Fruit fly (Drosophila melanogaster) whole organism, embryonic: ENCODE results near the gene Osi21.

ENCODE experiments used
- Abd-B ChIP-seq: fragments of 200-800 bp; sonication (Bioruptor generic); optimal IDR thresholded peaks from 2 replicates; lab custom pipeline; 2018; ENCODE audit warnings: missing biosample characterization, mild to moderate bottlenecking, missing genetic modification characterization, moderate library complexity
- Aef1 ChIP-seq: fragments of 200-800 bp; sonication (Bioruptor generic); IDR thresholded peaks from 3 replicates; pipeline ENCODE4 v1.3.6; 2022; ENCODE audit warnings: missing biosample characterization, missing genetic modification characterization
- Atf3 ChIP-seq: fragments of 200-800 bp; sonication (Bioruptor generic); optimal IDR thresholded peaks from 3 replicates; lab custom pipeline; 2016; ENCODE audit warnings: missing biosample characterization, missing genetic modification characterization
- Bgb ChIP-seq: fragments of 200-800 bp; sonication (Bioruptor generic); IDR thresholded peaks from 2 replicates; pipeline ENCODE4 v1.3.6; 2022; ENCODE audit warnings: missing biosample characterization, missing genetic modification characterization; ENCODE audit not compliant: partially characterized antibody
- Bteb2 ChIP-seq: fragments of 200-800 bp; sonication (Bioruptor generic); optimal IDR thresholded peaks from 2 replicates; lab custom pipeline; 2016; ENCODE audit warnings: missing biosample characterization, missing genetic modification characterization
- CG12659 ChIP-seq: fragments of 200-800 bp; sonication (Bioruptor generic); optimal IDR thresholded peaks from 3 replicates; lab custom pipeline; 2017; ENCODE audit warnings: mild to moderate bottlenecking, missing biosample characterization, missing genetic modification reagents, missing genetic modification characterization
- CG14667 ChIP-seq: fragments of 200-800 bp; sonication (Bioruptor generic); IDR thresholded peaks from 2 replicates; pipeline ENCODE4 v1.3.6; 2022; ENCODE audit warnings: missing biosample characterization, missing genetic modification characterization
- CG1529 ChIP-seq: fragments of 200-800 bp; sonication (Bioruptor generic); optimal IDR thresholded peaks from 3 replicates; lab custom pipeline; 2018; ENCODE audit warnings: missing biosample characterization, missing genetic modification characterization
- CG17328 ChIP-seq: fragments of 200-800 bp; sonication (Bioruptor generic); IDR thresholded peaks from 2 replicates; pipeline ENCODE4 v1.3.6; 2022; ENCODE audit warnings: missing biosample characterization, missing genetic modification characterization
- CG17912 ChIP-seq: fragments of 200-800 bp; sonication (Bioruptor generic); optimal IDR thresholded peaks from 2 replicates; lab custom pipeline; 2018; ENCODE audit warnings: missing biosample characterization, mild to moderate bottlenecking, missing genetic modification characterization
- CG18599 ChIP-seq: fragments of 200-800 bp; sonication (Bioruptor generic); optimal IDR thresholded peaks from 3 replicates; lab custom pipeline; 2017; ENCODE audit warnings: missing biosample characterization, missing genetic modification characterization, mild to moderate bottlenecking, moderate library complexity, missing genetic modification reagents
- CG2116 ChIP-seq: fragments of 200-800 bp; sonication (Bioruptor generic); optimal IDR thresholded peaks from 3 replicates; lab custom pipeline; 2018; ENCODE audit warnings: missing biosample characterization, mild to moderate bottlenecking, missing genetic modification characterization
- CG3995 ChIP-seq: fragments of 200-800 bp; sonication (Bioruptor generic); optimal IDR thresholded peaks from 3 replicates; lab custom pipeline; 2016; ENCODE audit warnings: missing biosample characterization, missing genetic modification characterization
- CG4820 ChIP-seq: fragments of 200-800 bp; sonication (Bioruptor generic); optimal IDR thresholded peaks from 3 replicates; lab custom pipeline; 2016; ENCODE audit warnings: missing biosample characterization, missing genetic modification characterization
- CG4854 ChIP-seq: fragments of 200-800 bp; sonication (Bioruptor generic); optimal IDR thresholded peaks from 2 replicates; lab custom pipeline; 2016; ENCODE audit warnings: missing biosample characterization, missing genetic modification characterization, inconsistent platforms
- CG6272 ChIP-seq: fragments of 200-800 bp; sonication (Bioruptor generic); IDR thresholded peaks from 2 replicates; pipeline ENCODE4 v1.3.6; 2022; ENCODE audit warnings: missing biosample characterization, missing genetic modification characterization
- CG6791 ChIP-seq: fragments of 200-800 bp; sonication (Bioruptor generic); IDR thresholded peaks from 3 replicates; pipeline ENCODE4 v1.3.6; 2022; ENCODE audit warnings: missing biosample characterization, missing genetic modification characterization; ENCODE audit not compliant: partially characterized antibody
- CG7357 ChIP-seq: fragments of 200-800 bp; sonication (Bioruptor generic); IDR thresholded peaks from 3 replicates; pipeline ENCODE4 v1.3.6; 2022; ENCODE audit warnings: missing biosample characterization, missing genetic modification characterization
- CG7745 ChIP-seq: fragments of 200-800 bp; sonication (Bioruptor generic); optimal IDR thresholded peaks from 2 replicates; lab custom pipeline; 2018; ENCODE audit warnings: missing biosample characterization, mild to moderate bottlenecking, missing genetic modification characterization, moderate library complexity
- CG8290 ChIP-seq, 3 experiments: fragments of 200-800 bp; sonication (Bioruptor generic); optimal IDR thresholded peaks; 2 replicates each; lab custom pipeline; 2016 to 2019; ENCODE audit warnings: missing biosample characterization in 3 of 3, missing genetic modification characterization in 3 of 3, mild to moderate bottlenecking in 2 of 3, moderate library complexity in 1 of 3
- CHES-1-like ChIP-seq: fragments of 200-800 bp; sonication (Bioruptor generic); optimal IDR thresholded peaks from 2 replicates; lab custom pipeline; 2016; ENCODE audit warnings: missing biosample characterization, missing genetic modification characterization
- ERR ChIP-seq: fragments of 200-800 bp; sonication (Bioruptor generic); optimal IDR thresholded peaks from 2 replicates; lab custom pipeline; 2016; ENCODE audit warnings: missing biosample characterization, missing genetic modification characterization
- H2.0 ChIP-seq: fragments of 200-800 bp; sonication (Bioruptor generic); IDR thresholded peaks from 2 replicates; pipeline ENCODE4 v1.3.6; 2022; ENCODE audit warnings: missing biosample characterization, missing genetic modification characterization
- HmgD ChIP-seq: fragments of 200-800 bp; sonication (Bioruptor generic); optimal IDR thresholded peaks from 3 replicates; lab custom pipeline; 2016; ENCODE audit warnings: missing biosample characterization, missing genetic modification characterization
- HmgZ ChIP-seq: fragments of 200-800 bp; sonication (Bioruptor generic); optimal IDR thresholded peaks from 2 replicates; lab custom pipeline; 2018; ENCODE audit warnings: missing biosample characterization, mild to moderate bottlenecking, missing genetic modification characterization
- Hr51 ChIP-seq, 2 experiments: fragments of 200-800 bp; sonication (Bioruptor generic); optimal IDR thresholded peaks; 2 replicates in 1 of 2; 3 replicates in 1 of 2; lab custom pipeline; 2016 to 2018; ENCODE audit warnings: missing biosample characterization in 2 of 2, missing genetic modification characterization in 2 of 2, mild to moderate bottlenecking in 1 of 2, moderate library complexity in 1 of 2
- Mad ChIP-seq: fragments of 200-800 bp; sonication (Bioruptor generic); optimal IDR thresholded peaks from 2 replicates; lab custom pipeline; 2016; ENCODE audit warnings: missing biosample characterization, missing genetic modification characterization
- Meics ChIP-seq: fragments of 200-800 bp; sonication (Bioruptor generic); optimal IDR thresholded peaks from 2 replicates; lab custom pipeline; 2017; ENCODE audit warnings: missing biosample characterization, mild to moderate bottlenecking, missing genetic modification characterization
- NC2α ChIP-seq: fragments of 200-800 bp; sonication (Bioruptor generic); optimal IDR thresholded peaks from 2 replicates; lab custom pipeline; 2016; ENCODE audit warnings: missing biosample characterization, missing genetic modification characterization
- NK7.1 ChIP-seq: fragments of 200-800 bp; sonication (Bioruptor generic); optimal IDR thresholded peaks from 3 replicates; lab custom pipeline; 2016; ENCODE audit warnings: missing biosample characterization, missing genetic modification characterization
- Xrp1 ChIP-seq: fragments of 200-800 bp; sonication (Bioruptor generic); IDR thresholded peaks from 2 replicates; pipeline ENCODE4 v1.3.6; 2022; ENCODE audit warnings: missing biosample characterization, missing genetic modification characterization
- ap ChIP-seq: fragments of 200-800 bp; sonication (Bioruptor generic); IDR thresholded peaks from 2 replicates; pipeline ENCODE4 v1.3.6; 2022; ENCODE audit warnings: missing biosample characterization, missing genetic modification characterization
- btn ChIP-seq: fragments of 200-800 bp; sonication (Bioruptor generic); optimal IDR thresholded peaks from 2 replicates; lab custom pipeline; 2016; ENCODE audit warnings: missing biosample characterization, missing genetic modification characterization
- chinmo ChIP-seq: fragments of 200-800 bp; sonication (Bioruptor generic); IDR thresholded peaks from 4 replicates; pipeline ENCODE4 v1.3.6; 2022; ENCODE audit warnings: missing biosample characterization, missing genetic modification characterization; ENCODE audit not compliant: partially characterized antibody
- crc ChIP-seq: fragments of 200-800 bp; sonication (Bioruptor generic); optimal IDR thresholded peaks from 2 replicates; lab custom pipeline; 2016; ENCODE audit warnings: missing biosample characterization, missing genetic modification characterization
- emc ChIP-seq: fragments of 200-800 bp; sonication (Bioruptor generic); optimal IDR thresholded peaks from 2 replicates; lab custom pipeline; 2016; ENCODE audit warnings: missing biosample characterization, missing genetic modification characterization
- eve ChIP-seq, 2 experiments: fragments of >200 bp; optimal IDR thresholded peaks; 2 replicates each; lab custom pipeline; 2017; ENCODE audit warnings: missing biosample characterization in 2 of 2, missing genetic modification characterization in 2 of 2
- eyg ChIP-seq: fragments of 200-800 bp; sonication (Bioruptor generic); optimal IDR thresholded peaks from 3 replicates; lab custom pipeline; 2016; ENCODE audit warnings: missing biosample characterization, missing genetic modification characterization
- hth ChIP-seq: fragments of >200 bp; optimal IDR thresholded peaks from 2 replicates; lab custom pipeline; 2017; ENCODE audit warnings: inconsistent platforms
- inv ChIP-seq: fragments of 200-800 bp; sonication (Bioruptor generic); IDR thresholded peaks from 2 replicates; pipeline ENCODE4 v1.3.6; 2022; ENCODE audit warnings: missing biosample characterization, missing genetic modification characterization; ENCODE audit not compliant: partially characterized antibody
- lbe ChIP-seq: fragments of 200-800 bp; sonication (Bioruptor generic); optimal IDR thresholded peaks from 2 replicates; lab custom pipeline; 2016; ENCODE audit warnings: missing biosample characterization, mild to moderate bottlenecking, missing genetic modification characterization
- nom ChIP-seq: fragments of 200-800 bp; sonication (Bioruptor generic); optimal IDR thresholded peaks from 2 replicates; lab custom pipeline; 2017; ENCODE audit warnings: missing biosample characterization, missing genetic modification characterization, mild to moderate bottlenecking, moderate library complexity, missing genetic modification reagents
- peb ChIP-seq: fragments of 200-800 bp; sonication (Bioruptor generic); IDR thresholded peaks from 2 replicates; pipeline ENCODE4 v1.3.6; 2022; ENCODE audit warnings: missing biosample characterization, missing genetic modification characterization
- slbo ChIP-seq: fragments of 200-800 bp; sonication (Bioruptor generic); IDR thresholded peaks from 2 replicates; pipeline ENCODE4 v1.3.6; 2022; ENCODE audit warnings: missing biosample characterization, missing genetic modification characterization
- so ChIP-seq: fragments of 200-800 bp; sonication (Bioruptor generic); IDR thresholded peaks from 3 replicates; pipeline ENCODE4 v1.3.6; 2022; ENCODE audit warnings: missing biosample characterization, missing genetic modification characterization
- toy ChIP-seq: fragments of 200-800 bp; sonication (Bioruptor generic); IDR thresholded peaks from 2 replicates; pipeline ENCODE4 v1.3.6; 2022; ENCODE audit warnings: missing biosample characterization, missing genetic modification characterization
- trh ChIP-seq: fragments of 200-800 bp; sonication (Bioruptor generic); optimal IDR thresholded peaks from 2 replicates; lab custom pipeline; 2016; ENCODE audit warnings: missing biosample characterization, missing genetic modification characterization
- tx ChIP-seq: fragments of 200-800 bp; sonication (Bioruptor generic); optimal IDR thresholded peaks from 2 replicates; lab custom pipeline; 2016; ENCODE audit warnings: missing biosample characterization, missing genetic modification characterization
- wor ChIP-seq: fragments of 200-800 bp; sonication (Bioruptor generic); IDR thresholded peaks from 2 replicates; pipeline ENCODE4 v1.3.6; 2022; ENCODE audit warnings: missing biosample characterization, missing genetic modification characterization
- zfh1 ChIP-seq: fragments of 200-800 bp; sonication (Bioruptor generic); IDR thresholded peaks from 3 replicates; pipeline ENCODE4 v1.3.6; 2022; ENCODE audit warnings: missing biosample characterization, missing genetic modification characterization
- zfh2 ChIP-seq: fragments of 200-800 bp; sonication (Bioruptor generic); optimal IDR thresholded peaks from 2 replicates; lab custom pipeline; 2016; ENCODE audit warnings: missing biosample characterization, missing genetic modification characterization

The Osi21 gene

dm6 chr2L:11271622-11272282 lies 13.8 kb downstream of the Osi21 start (continued):
- peak; percentile 40 for TF ChIP-seq CG18599
- no peak for TF ChIP-seq Aef1
- no peak for TF ChIP-seq CG6272 (GFP tag; lab: Robert Waterston, UW)
- no peak for TF ChIP-seq Xrp1 (GFP tag; lab: Robert Waterston, UW)
- no peak for TF ChIP-seq HmgZ (tag; lab: Kevin White, UChicago)
- TF ChIP-seq NC2α (GFP tag; lab: Kevin White, UChicago): no peak
- TF ChIP-seq eve (GFP tag; optimal IDR thresholded peaks at IDR 0.05; lab: Kevin White, UChicago): no peak
- TF ChIP-seq CG3995 (GFP tag; lab: Kevin White, UChicago): no peak
- TF ChIP-seq zfh1 (GFP tag; lab: Robert Waterston, UW): no peak
- TF ChIP-seq trh (GFP tag; lab: Kevin White, UChicago): no peak
- TF ChIP-seq CG7357 (GFP tag; lab: Robert Waterston, UW): no peak
- TF ChIP-seq hth: no peak
- TF ChIP-seq Hr51 (GFP tag; optimal IDR thresholded peaks at IDR 0.05; lab: Kevin White, UChicago): no peak
- TF ChIP-seq nom: peak; percentile 49
- TF ChIP-seq CHES-1-like: peak; percentile 29
- no peak for TF ChIP-seq inv
- TF ChIP-seq CG12659: peak; percentile 7
- peak; percentile 86 for TF ChIP-seq chinmo (GFP tag; lab: Robert Waterston, UW)
- TF ChIP-seq CG1529 (GFP tag; lab: Kevin White, UChicago): no peak
- TF ChIP-seq CG8290 (GFP tag; optimal IDR thresholded peaks at IDR 0.05; lab: Kevin White, UChicago): no peak
- TF ChIP-seq CG8290 (tag; optimal IDR thresholded peaks at IDR 0.05; lab: Kevin White, UChicago): peak in 1 of 2 experiments; percentile 49
- TF ChIP-seq CG4820 (GFP tag; lab: Kevin White, UChicago): no peak
- no peak for TF ChIP-seq Bteb2
- no peak for TF ChIP-seq CG14667 (GFP tag; lab: Robert Waterston, UW)
- TF ChIP-seq CG2116 (GFP tag; lab: Kevin White, UChicago): no peak
- no peak for TF ChIP-seq Abd-B
- no peak for TF ChIP-seq ap (GFP tag; lab: Robert Waterston, UW)
- no peak for TF ChIP-seq crc
- TF ChIP-seq NK7.1 (GFP tag; lab: Kevin White, UChicago): no peak
- no peak for TF ChIP-seq emc (GFP tag; lab: Kevin White, UChicago)
- TF ChIP-seq peb (GFP tag; lab: Robert Waterston, UW): no peak
- no peak for TF ChIP-seq eyg (GFP tag; lab: Kevin White, UChicago)
- no peak for TF ChIP-seq zfh2 (GFP tag; lab: Kevin White, UChicago)
- TF ChIP-seq CG4854 (GFP tag; lab: Kevin White, UChicago): no peak
- TF ChIP-seq CG17912 (GFP tag; lab: Kevin White, UChicago): no peak
- no peak for TF ChIP-seq Mad (GFP tag; lab: Kevin White, UChicago)
- TF ChIP-seq Bgb: no peak; the same call in 1 of the 2 replicates
- no peak for TF ChIP-seq wor (GFP tag; lab: Robert Waterston, UW)
- TF ChIP-seq toy (GFP tag; lab: Robert Waterston, UW): no peak
- peak; percentile 34 for TF ChIP-seq Meics (GFP tag; lab: Kevin White, UChicago)
- TF ChIP-seq ERR (GFP tag; lab: Kevin White, UChicago): peak; percentile 36
- no peak for TF ChIP-seq CG7745 (tag; lab: Kevin White, UChicago)
- TF ChIP-seq CG6791: no peak
- peak; percentile 42 for TF ChIP-seq Atf3 (GFP tag; lab: Kevin White, UChicago)
- TF ChIP-seq lbe (GFP tag; lab: Kevin White, UChicago): no peak
- no peak for TF ChIP-seq slbo
- no peak; the same call in 2 of the 3 replicates for TF ChIP-seq so (GFP tag; lab: Robert Waterston, UW)
- TF ChIP-seq btn (GFP tag; lab: Kevin White, UChicago): no peak
- no peak for TF ChIP-seq tx
- no peak for TF ChIP-seq H2.0 (GFP tag; lab: Robert Waterston, UW)
- no peak for TF ChIP-seq HmgD (GFP tag; lab: Kevin White, UChicago)
- TF ChIP-seq CG17328 (GFP tag; lab: Robert Waterston, UW): no peak
